Worm (Caenorhabditis elegans): ENCODE measurements around the gene F19H8.2.

Gene F19H8.2

ce11 chrII:14573315-14573714, 32.4 kb downstream of the F19H8.2 start, which contains the start of gene madf-5:
Gene madf-5 (plus strand): TSS chrII:14573615.
- TF ChIP-seq him-1 (tag; optimal IDR thresholded peaks at IDR 0.05): no peak
- no peak for TF ChIP-seq dao-5 (tag; optimal IDR thresholded peaks at IDR 0.05)
- no peak for TF ChIP-seq W03F9.2 (tag; optimal IDR thresholded peaks at IDR 0.05)

- TF ChIP-seq dao-5 (tag; optimal IDR thresholded peaks at IDR 0.05) (no peak), him-1 (tag; optimal IDR thresholded peaks at IDR 0.05) (no peak), W03F9.2 (tag; optimal IDR thresholded peaks at IDR 0.05) (no peak)
Measured at ce11 chrII:14570541-14571160, 35.0 kb downstream of the F19H8.2 start.

- TF ChIP-seq him-1 (tag; optimal IDR thresholded peaks at IDR 0.05): no peak
- TF ChIP-seq W03F9.2 (tag; optimal IDR thresholded peaks at IDR 0.05): no peak
- TF ChIP-seq dao-5 (tag; optimal IDR thresholded peaks at IDR 0.05): no peak
Measured at ce11 chrII:14569322-14569721, 36.3 kb downstream of the F19H8.2 start.

DNA sequence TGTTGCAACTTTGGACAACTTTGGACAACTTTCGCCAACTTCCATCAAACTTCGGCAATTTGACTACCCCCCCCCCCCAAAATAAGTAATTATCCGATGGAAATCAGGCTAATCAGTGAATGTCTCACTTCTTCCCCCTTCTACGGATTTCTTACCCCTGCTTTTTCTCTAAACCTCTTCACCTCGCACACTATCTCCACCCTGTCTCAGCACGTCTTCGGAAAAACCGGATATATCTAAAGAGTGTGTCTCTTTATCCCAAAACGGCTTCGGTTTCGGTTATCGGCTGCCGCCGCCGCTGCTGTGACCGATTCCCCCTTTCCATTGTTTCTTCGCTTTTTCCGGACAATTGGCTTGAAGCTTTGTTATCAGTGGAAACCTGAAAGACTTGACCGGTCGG, 37.9 kb downstream of the F19H8.2 start:
- no peak for TF ChIP-seq dao-5 (tag; optimal IDR thresholded peaks at IDR 0.05)
- TF ChIP-seq him-1 (tag; optimal IDR thresholded peaks at IDR 0.05): no peak
- TF ChIP-seq W03F9.2 (tag; optimal IDR thresholded peaks at IDR 0.05): no peak

DNA sequence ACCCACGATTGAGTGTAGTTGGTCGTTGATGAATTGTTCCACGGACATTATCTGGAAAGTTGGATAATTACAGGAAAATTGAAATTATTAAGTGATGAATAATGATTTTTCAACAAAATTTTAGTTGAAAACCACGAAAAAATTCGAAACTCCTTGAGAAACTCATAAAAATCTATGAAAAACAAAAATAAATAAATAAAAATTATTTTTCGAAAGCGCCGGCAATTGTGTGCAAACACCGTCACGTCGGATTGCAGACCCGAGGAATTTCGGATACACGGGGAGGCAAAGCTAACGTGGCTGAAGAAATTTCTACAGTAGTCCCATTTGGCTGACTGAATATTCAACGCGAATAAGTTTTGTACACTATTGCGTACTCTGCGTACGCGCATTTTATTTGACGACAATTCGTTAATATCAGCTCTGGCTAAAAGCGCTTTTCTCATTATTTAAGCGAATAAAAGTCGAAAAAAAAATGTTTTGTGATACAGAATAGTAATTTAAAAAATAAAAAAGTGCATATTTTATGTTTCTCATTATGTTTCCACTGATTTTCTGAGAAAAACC, 44.0 kb downstream of the F19H8.2 start, which contains the start of gene mog-4:
Gene mog-4 (minus strand): TSS at position 51 of the 567 bp plus-strand sequence.
- TF ChIP-seq W03F9.2 (tag; optimal IDR thresholded peaks at IDR 0.05) (peak; percentile 88), dao-5 (tag; optimal IDR thresholded peaks at IDR 0.05) (peak; percentile 38), him-1 (tag; optimal IDR thresholded peaks at IDR 0.05) (peak; percentile 96)

DNA sequence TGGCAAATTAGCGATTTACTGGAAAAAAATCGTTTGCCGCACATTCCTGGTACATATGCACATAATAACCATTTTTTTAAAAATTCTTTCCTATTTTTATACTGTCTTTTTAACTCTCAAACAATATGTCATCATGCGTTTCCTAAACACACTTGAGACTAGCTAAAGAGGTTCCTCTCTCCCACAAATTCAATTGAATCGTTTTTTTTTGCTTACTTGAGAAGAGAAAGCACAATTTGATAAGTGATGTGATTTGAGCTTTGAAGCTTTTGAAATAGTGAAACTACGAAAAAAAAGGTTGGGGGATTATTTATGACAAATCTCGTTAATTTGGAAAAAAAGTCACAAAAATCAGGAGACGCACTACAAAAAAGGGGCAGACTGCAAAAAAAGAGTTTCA, 50.6 kb downstream of the F19H8.2 start:
- TF ChIP-seq W03F9.2 (tag; optimal IDR thresholded peaks at IDR 0.05) (no peak), dao-5 (tag; optimal IDR thresholded peaks at IDR 0.05) (no peak), him-1 (tag; optimal IDR thresholded peaks at IDR 0.05) (no peak)
